Fruit fly (Drosophila melanogaster): ENCODE results near the gene CG32263.

DNA sequence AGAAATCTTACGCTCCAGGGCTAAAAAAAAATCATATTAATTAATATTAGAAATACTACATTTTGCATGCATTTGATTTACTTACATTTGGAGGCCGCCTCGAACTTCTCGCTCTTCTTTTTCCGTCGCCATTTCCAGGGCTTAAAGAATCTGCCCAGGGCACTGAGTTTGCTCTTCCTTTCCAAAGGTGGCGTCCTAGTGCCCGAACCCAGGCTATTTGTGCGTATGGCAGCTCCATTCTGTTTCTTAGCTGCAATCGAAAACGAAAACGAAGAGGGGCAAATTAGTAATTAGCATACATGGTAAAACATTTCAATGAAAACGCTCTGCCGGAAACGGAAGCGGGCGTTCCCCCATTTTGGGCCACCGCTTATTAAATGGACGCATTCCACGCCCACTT lies 41.8 kb downstream of the CG32263 start:
- TF ChIP-seq insv (optimal IDR thresholded peaks at IDR 0.05): no peak
- no peak for TF ChIP-seq psq (optimal IDR thresholded peaks at IDR 0.05)
- no peak for TF ChIP-seq h (optimal IDR thresholded peaks at IDR 0.05)
